Worm (Caenorhabditis elegans): ENCODE results near the gene T22F3.8.

DNA sequence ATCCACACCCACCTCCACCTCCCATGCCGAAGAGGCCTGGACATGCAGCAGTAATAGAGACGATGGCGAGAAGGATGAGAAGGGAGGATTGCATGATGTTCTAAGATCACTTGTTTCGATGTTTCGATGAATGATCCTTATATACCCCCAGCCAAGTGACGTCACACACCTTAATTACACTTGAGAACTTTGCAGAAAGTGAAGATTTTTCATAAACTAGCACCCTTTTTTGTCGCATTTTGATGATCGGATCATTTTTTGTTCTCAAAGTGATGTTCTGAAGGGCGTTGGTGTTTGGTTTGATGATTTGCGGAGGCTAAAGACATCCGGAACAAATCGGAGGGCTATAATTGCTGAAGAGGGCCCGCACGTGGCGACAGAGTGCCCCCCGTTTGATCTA, 29.5 kb downstream of the T22F3.8 start, which contains the start of gene grl-27:
- TF ChIP-seq blmp-1 (tag; optimal IDR thresholded peaks at IDR 0.05; ENCODE audit: insufficient read depth) (no peak), nhr-77 (tag; optimal IDR thresholded peaks at IDR 0.05) (no peak), mab-5 (tag; optimal IDR thresholded peaks at IDR 0.05) (no peak), sem-4 (tag; optimal IDR thresholded peaks at IDR 0.05) (no peak)

All from whole organism, L2 larva.